Fruit fly (Drosophila melanogaster) whole organism, embryonic: ENCODE data around the gene dgt2.

Source experiments
- CG11695 ChIP-seq: fragments of 200-800 bp; sonication (Bioruptor generic); IDR thresholded peaks from 3 replicates; pipeline ENCODE4 v1.3.6; 2022; ENCODE audit warnings: missing biosample characterization, missing genetic modification characterization
- CG14667 ChIP-seq: fragments of 200-800 bp; sonication (Bioruptor generic); IDR thresholded peaks from 2 replicates; pipeline ENCODE4 v1.3.6; 2022; ENCODE audit warnings: missing biosample characterization, missing genetic modification characterization
- CG8359 ChIP-seq: fragments of 200-800 bp; sonication (Bioruptor generic); optimal IDR thresholded peaks from 2 replicates; lab custom pipeline; 2017; ENCODE audit warnings: missing biosample characterization, mild to moderate bottlenecking, missing genetic modification characterization, borderline replicate concordance
- esg ChIP-seq: fragments of 200-800 bp; sonication (Bioruptor generic); conservative IDR thresholded peaks from 2 replicates; pipeline ENCODE4 v1.3.6; 2022; ENCODE audit warnings: missing biosample characterization, missing genetic modification characterization

- TF ChIP-seq CG8359 (GFP tag; lab: Kevin White, UChicago) = no peak
- TF ChIP-seq esg (GFP tag; lab: Robert Waterston, UW) = no peak
- no peak for TF ChIP-seq CG11695 (GFP tag; lab: Robert Waterston, UW)
- TF ChIP-seq CG14667 = no peak
Measured at dm6 chr2L:11968581-11969272, 21.0 kb upstream of the dgt2 start.
